Fruit fly (Drosophila melanogaster): ENCODE results near the gene CG5568.

DNA sequence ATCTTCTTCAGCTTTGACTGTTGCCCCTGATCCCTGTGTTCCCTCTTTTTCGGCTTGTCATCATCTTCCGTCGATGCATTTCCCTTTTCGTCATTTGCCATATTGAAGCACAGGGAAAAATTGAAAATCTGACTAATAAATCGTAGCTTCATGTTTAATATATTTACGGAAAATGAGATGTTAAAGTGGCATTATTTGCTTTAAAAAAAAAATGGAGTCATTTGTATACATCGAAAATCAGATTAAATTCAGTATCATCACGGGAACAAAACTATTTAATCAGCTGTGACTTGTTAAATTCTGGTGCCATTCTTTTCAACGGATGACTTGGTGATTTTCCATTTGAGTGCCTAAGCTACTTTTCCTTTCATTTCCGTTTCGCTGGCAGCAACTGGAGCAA is 35.3 kb downstream of the CG5568 start, which contains the start of gene CG10486:
- TF ChIP-seq Pif1B (GFP tag; optimal IDR thresholded peaks at IDR 0.05) (no peak), EcR (GFP tag; optimal IDR thresholded peaks at IDR 0.05) (no peak), CG15710 (tag; optimal IDR thresholded peaks at IDR 0.05) (no peak), CG4496 (GFP tag; IDR thresholded peaks at IDR 0.05) (no peak), rn (GFP tag; IDR thresholded peaks at IDR 0.05) (no peak), CG34367 (tag; optimal IDR thresholded peaks at IDR 0.05) (no peak), Pif1A (GFP tag; optimal IDR thresholded peaks at IDR 0.05) (no peak), fd96Ca (GFP tag; IDR thresholded peaks at IDR 0.05) (no peak), CG14655 (GFP tag; optimal IDR thresholded peaks at IDR 0.05) (no peak), CG32121 (GFP tag; IDR thresholded peaks at IDR 0.05) (no peak), CG9948 (tag; optimal IDR thresholded peaks at IDR 0.05) (no peak)

All from whole organism, pupa.